Worm (Caenorhabditis elegans) whole organism, L1 larva: ENCODE results near the gene ttll-4.

Source experiments
- fkh-10 ChIP-seq: sonication (generic microtip); optimal IDR thresholded peaks from 2 replicates; lab custom pipeline; 2017; ENCODE audit warnings: missing biosample characterization, missing genetic modification reagents, missing genetic modification characterization
- fos-1 ChIP-seq: fragments of 150-350 bp; optimal IDR thresholded peaks from 2 replicates; lab custom pipeline; 2014; ENCODE audit warnings: missing biosample characterization, missing genetic modification characterization
- hlh-4 ChIP-seq: sonication (generic microtip); optimal IDR thresholded peaks from 2 replicates; lab custom pipeline; 2016; ENCODE audit warnings: mild to moderate bottlenecking, missing genetic modification characterization, missing compliant biosample characterization
- hpl-2 ChIP-seq: fragments of 150-350 bp; optimal IDR thresholded peaks from 2 replicates; lab custom pipeline; 2014; ENCODE audit warnings: missing biosample characterization, missing genetic modification reagents, missing genetic modification characterization
- lsy-2 ChIP-seq, 2 experiments: fragments of 150-350 bp; optimal IDR thresholded peaks; 2 replicates each; lab custom pipeline; 2014; ENCODE audit warnings: missing biosample characterization in 2 of 2, missing genetic modification characterization in 2 of 2
- nhr-11 ChIP-seq: fragments of 150-350 bp; optimal IDR thresholded peaks from 2 replicates; lab custom pipeline; 2014; ENCODE audit warnings: missing biosample characterization, missing genetic modification characterization
- rnt-1 ChIP-seq: sonication (generic microtip); optimal IDR thresholded peaks from 2 replicates; lab custom pipeline; 2016; ENCODE audit warnings: mild to moderate bottlenecking, missing genetic modification characterization, moderate library complexity, missing compliant biosample characterization
- skn-1 ChIP-seq: fragments of 150-350 bp; optimal IDR thresholded peaks from 2 replicates; lab custom pipeline; 2014; ENCODE audit warnings: missing biosample characterization, missing genetic modification characterization
- unc-86 ChIP-seq: sonication (generic microtip); optimal IDR thresholded peaks from 2 replicates; lab custom pipeline; 2016; ENCODE audit warnings: missing genetic modification characterization, missing compliant biosample characterization
- zag-1 ChIP-seq: fragments of 150-350 bp; optimal IDR thresholded peaks from 2 replicates; lab custom pipeline; 2014; ENCODE audit warnings: missing biosample characterization, missing genetic modification characterization

DNA sequence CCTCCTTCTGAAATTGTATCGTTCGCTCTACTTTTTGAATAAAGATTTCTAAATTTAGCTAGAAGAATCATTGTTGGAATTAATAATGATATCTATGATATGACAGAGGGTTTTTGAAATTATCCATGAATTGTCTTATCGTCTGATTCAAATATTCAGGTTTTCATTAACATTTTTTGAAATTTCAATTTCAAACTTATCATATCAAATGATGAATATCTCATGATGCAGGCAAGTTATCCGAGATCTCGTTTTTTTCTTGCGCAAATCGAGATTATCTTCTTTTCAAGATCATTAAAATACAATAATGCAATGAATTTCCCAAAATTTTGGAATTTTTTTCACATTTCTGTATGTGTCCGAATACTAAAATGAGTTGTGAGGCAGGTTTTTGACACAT is 26.0 kb upstream of the ttll-4 start, which contains the start of gene spop-1:
- TF ChIP-seq hlh-4 (tag; lab: Kevin White, UChicago) (no peak), fkh-10 (no peak), zag-1 (tag; lab: Kevin White, UChicago) (no peak), skn-1 (no peak), lsy-2 (tag; optimal IDR thresholded peaks at IDR 0.05; lab: Kevin White, UChicago) (no peak), hpl-2 (GFP tag; lab: Kevin White, UChicago) (no peak), unc-86 (tag; lab: Kevin White, UChicago) (no peak), fos-1 (no peak), rnt-1 (tag; lab: Kevin White, UChicago) (no peak), nhr-11 (tag; lab: Kevin White, UChicago) (no peak)
